Worm (Caenorhabditis elegans) whole organism, L2 larva: ENCODE results near the gene fbxa-128.

Experiments
- C34F6.9 ChIP-seq: fragments of 150-350 bp; optimal IDR thresholded peaks from 2 replicates; lab custom pipeline; 2014; ENCODE audit warnings: missing biosample characterization, missing genetic modification characterization
- F13H6.1 ChIP-seq: sonication (generic microtip); optimal IDR thresholded peaks from 2 replicates; lab custom pipeline; 2016; ENCODE audit warnings: missing genetic modification characterization, missing compliant biosample characterization
- Y55F3AM.14 ChIP-seq: fragments of 200-800 bp; sonication (Bioruptor generic); optimal IDR thresholded peaks from 2 replicates; lab custom pipeline; 2018; ENCODE audit warnings: mild to moderate bottlenecking, missing genetic modification characterization, missing compliant biosample characterization
- ZK546.5 ChIP-seq: sonication (generic microtip); optimal IDR thresholded peaks from 2 replicates; lab custom pipeline; 2017; ENCODE audit warnings: missing biosample characterization, missing genetic modification characterization
- aly-2 ChIP-seq: fragments of 150-350 bp; optimal IDR thresholded peaks from 2 replicates; lab custom pipeline; 2014; ENCODE audit warnings: missing biosample characterization, missing genetic modification characterization
- ama-1 ChIP-seq: fragments of 150-350 bp; optimal IDR thresholded peaks from 2 replicates; lab custom pipeline; 2018; ENCODE audit warnings: inconsistent platforms
- blmp-1 ChIP-seq: sonication (generic microtip); optimal IDR thresholded peaks from 2 replicates; lab custom pipeline; 2017; ENCODE audit warnings: missing genetic modification characterization, mild to moderate bottlenecking, missing compliant biosample characterization, antibody characterized with exemption, moderate library complexity; ENCODE audit not compliant: insufficient read depth
- ceh-16 ChIP-seq: fragments of 150-350 bp; optimal IDR thresholded peaks from 2 replicates; lab custom pipeline; 2014; ENCODE audit warnings: missing biosample characterization, missing genetic modification characterization
- crh-2 ChIP-seq: sonication (generic microtip); optimal IDR thresholded peaks from 2 replicates; lab custom pipeline; 2017; ENCODE audit warnings: missing biosample characterization, missing genetic modification characterization
- egl-27 ChIP-seq: sonication (generic microtip); optimal IDR thresholded peaks from 3 replicates; lab custom pipeline; 2017; ENCODE audit warnings: missing biosample characterization, missing genetic modification reagents, missing genetic modification characterization
- fos-1 ChIP-seq: fragments of 150-350 bp; optimal IDR thresholded peaks from 2 replicates; lab custom pipeline; 2014; ENCODE audit warnings: missing biosample characterization, missing genetic modification characterization
- gmeb-1 ChIP-seq: fragments of 150-350 bp; optimal IDR thresholded peaks from 2 replicates; lab custom pipeline; 2014; ENCODE audit warnings: missing biosample characterization, missing genetic modification characterization
- lin-11 ChIP-seq: fragments of 150-350 bp; sonication (generic microtip); optimal IDR thresholded peaks from 2 replicates; lab custom pipeline; 2014; ENCODE audit warnings: missing biosample characterization, missing genetic modification characterization, inconsistent platforms, mixed read lengths
- lin-13 ChIP-seq: fragments of 150-350 bp; optimal IDR thresholded peaks from 2 replicates; lab custom pipeline; 2014; ENCODE audit warnings: missing biosample characterization, missing genetic modification reagents, missing genetic modification characterization
- lsy-2 ChIP-seq, 2 experiments: fragments of 150-350 bp in 1 of 2; sonication (generic microtip) in 1 of 2; optimal IDR thresholded peaks; 2 replicates each; lab custom pipeline; 2014 to 2017; ENCODE audit warnings: missing biosample characterization in 2 of 2, missing genetic modification characterization in 2 of 2
- mbf-1 ChIP-seq: sonication (generic microtip); optimal IDR thresholded peaks from 2 replicates; lab custom pipeline; 2017; ENCODE audit warnings: missing biosample characterization, missing genetic modification characterization
- mdl-1 ChIP-seq, 2 experiments: fragments of 150-350 bp in 1 of 2; sonication (generic microtip) in 1 of 2; optimal IDR thresholded peaks; 2 replicates each; lab custom pipeline; 2017; ENCODE audit warnings: missing biosample characterization in 2 of 2, missing genetic modification characterization in 2 of 2
- nhr-11 ChIP-seq: fragments of 150-350 bp; optimal IDR thresholded peaks from 2 replicates; lab custom pipeline; 2014; ENCODE audit warnings: missing biosample characterization, missing genetic modification characterization
- nhr-12 ChIP-seq: fragments of 150-350 bp; optimal IDR thresholded peaks from 2 replicates; lab custom pipeline; 2014; ENCODE audit warnings: missing biosample characterization, missing genetic modification characterization
- nhr-129 ChIP-seq: fragments of 150-350 bp; optimal IDR thresholded peaks from 2 replicates; lab custom pipeline; 2014; ENCODE audit warnings: missing biosample characterization, missing genetic modification characterization
- nhr-21 ChIP-seq: fragments of 150-350 bp; optimal IDR thresholded peaks from 2 replicates; lab custom pipeline; 2014; ENCODE audit warnings: missing biosample characterization, missing genetic modification characterization
- nhr-237 ChIP-seq: fragments of 150-350 bp; optimal IDR thresholded peaks from 2 replicates; lab custom pipeline; 2014; ENCODE audit warnings: missing biosample characterization, missing genetic modification characterization
- nhr-25 ChIP-seq: fragments of 150-350 bp; sonication (generic microtip); optimal IDR thresholded peaks from 3 replicates; lab custom pipeline; 2014; ENCODE audit warnings: missing biosample characterization, missing genetic modification characterization
- nhr-6 ChIP-seq: fragments of 150-350 bp; optimal IDR thresholded peaks from 2 replicates; lab custom pipeline; 2014; ENCODE audit warnings: missing biosample characterization, missing genetic modification characterization
- nhr-77 ChIP-seq: fragments of 150-350 bp; optimal IDR thresholded peaks from 2 replicates; lab custom pipeline; 2014; ENCODE audit warnings: missing biosample characterization, missing genetic modification characterization
- peb-1 ChIP-seq: fragments of 150-350 bp; optimal IDR thresholded peaks from 2 replicates; lab custom pipeline; 2014; ENCODE audit warnings: missing biosample characterization, missing genetic modification characterization
- sem-4 ChIP-seq: fragments of 150-350 bp; optimal IDR thresholded peaks from 2 replicates; lab custom pipeline; 2014; ENCODE audit warnings: missing biosample characterization, missing genetic modification reagents, missing genetic modification characterization
- skn-1 ChIP-seq: sonication (generic microtip); optimal IDR thresholded peaks from 2 replicates; lab custom pipeline; 2017; ENCODE audit warnings: missing biosample characterization, missing genetic modification characterization
- sma-3 ChIP-seq: sonication (generic microtip); optimal IDR thresholded peaks from 2 replicates; lab custom pipeline; 2016; ENCODE audit warnings: missing genetic modification reagents, missing genetic modification characterization, missing compliant biosample characterization
- sma-9 ChIP-seq, 2 experiments: fragments of 150-350 bp in 1 of 2; sonication (generic microtip) in 1 of 2; optimal IDR thresholded peaks; 2 replicates each; lab custom pipeline; 2014 to 2016; ENCODE audit warnings: missing genetic modification characterization in 2 of 2, mild to moderate bottlenecking in 1 of 2, missing biosample characterization in 1 of 2, missing compliant biosample characterization in 1 of 2, missing genetic modification reagents in 1 of 2, moderate library complexity in 1 of 2
- snpc-4 ChIP-seq: fragments of 150-350 bp; optimal IDR thresholded peaks from 2 replicates; lab custom pipeline; 2014; ENCODE audit warnings: missing biosample characterization, missing genetic modification characterization
- unc-55 ChIP-seq: fragments of 150-350 bp; sonication (generic microtip); optimal IDR thresholded peaks from 3 replicates; lab custom pipeline; 2014; ENCODE audit warnings: missing biosample characterization, missing genetic modification reagents, missing genetic modification characterization
- ztf-4 ChIP-seq: fragments of 150-350 bp; optimal IDR thresholded peaks from 2 replicates; lab custom pipeline; 2014; ENCODE audit warnings: missing biosample characterization, missing genetic modification characterization

Gene fbxa-128

ce11 chrIII:11119176-11119853, 19.6 kb downstream of the fbxa-128 start, which contains the start of the genes sup-35 and Y48A6C.4:
Gene sup-35, minus strand, starts transcription at chrIII:11119226.
Gene Y48A6C.4, plus strand, starts transcription at chrIII:11119803.
- TF ChIP-seq blmp-1 (tag; lab: Kevin White, UChicago) (peak; percentile 8), lsy-2 (tag; optimal IDR thresholded peaks at IDR 0.05; lab: Kevin White, UChicago) (peak; percentile 57 to 90), mdl-1 (tag; optimal IDR thresholded peaks at IDR 0.05; lab: Kevin White, UChicago) (peak in 1 of 2 experiments; percentile 3), skn-1 (tag; lab: Kevin White, UChicago) (no peak), nhr-11 (tag; lab: Kevin White, UChicago) (no peak), lin-13 (peak; percentile 91), nhr-25 (tag; lab: Kevin White, UChicago) (peak; percentile 64), sem-4 (tag; lab: Kevin White, UChicago) (peak; percentile 30), gmeb-1 (tag; lab: Kevin White, UChicago) (peak; percentile 93), F13H6.1 (tag; lab: Kevin White, UChicago) (peak; percentile 73), nhr-6 (tag; lab: Kevin White, UChicago) (peak; percentile 64), sma-3 (GFP tag; lab: Kevin White, UChicago) (peak; percentile 96), ama-1 (no peak), Y55F3AM.14 (GFP tag; lab: Kevin White, UChicago) (no peak), nhr-237 (tag; lab: Kevin White, UChicago) (no peak), ztf-4 (tag; lab: Kevin White, UChicago) (peak; percentile 49), unc-55 (GFP tag; lab: Kevin White, UChicago) (peak; percentile 91), fos-1 (peak; percentile 34), sma-9 (GFP tag; optimal IDR thresholded peaks at IDR 0.05; lab: Kevin White, UChicago) (peak; percentile 77), sma-9 (tag; optimal IDR thresholded peaks at IDR 0.05; lab: Kevin White, UChicago) (no peak), ZK546.5 (tag; lab: Kevin White, UChicago) (no peak), ceh-16 (no peak), nhr-77 (tag; lab: Kevin White, UChicago) (no peak), nhr-21 (tag; lab: Kevin White, UChicago) (peak; percentile 61), C34F6.9 (tag; lab: Kevin White, UChicago) (peak; percentile 91), snpc-4 (tag; lab: Kevin White, UChicago) (peak; percentile 77), egl-27 (tag; lab: Kevin White, UChicago) (no peak), crh-2 (tag; lab: Kevin White, UChicago) (peak; percentile 85), nhr-129 (tag; lab: Kevin White, UChicago) (peak; percentile 76), aly-2 (tag; lab: Kevin White, UChicago) (no peak)

ce11 chrIII:11115956-11116355, 23.0 kb downstream of the fbxa-128 start:
- TF ChIP-seq nhr-77 (tag; lab: Kevin White, UChicago): no peak
- TF ChIP-seq egl-27 (tag; lab: Kevin White, UChicago): no peak
- TF ChIP-seq nhr-25 (tag; lab: Kevin White, UChicago): no peak
- no peak for TF ChIP-seq peb-1 (tag; lab: Kevin White, UChicago)
- TF ChIP-seq gmeb-1 (tag; lab: Kevin White, UChicago): no peak
- no peak for TF ChIP-seq nhr-12 (tag; lab: Kevin White, UChicago)
- no peak for TF ChIP-seq aly-2 (tag; lab: Kevin White, UChicago)
- TF ChIP-seq nhr-6 (tag; lab: Kevin White, UChicago): no peak
- TF ChIP-seq nhr-11 (tag; lab: Kevin White, UChicago): no peak
- no peak for TF ChIP-seq crh-2 (tag; lab: Kevin White, UChicago)
- no peak for TF ChIP-seq lin-11 (tag; lab: Kevin White, UChicago)
- no peak for TF ChIP-seq F13H6.1 (tag; lab: Kevin White, UChicago)
- no peak for TF ChIP-seq unc-55 (GFP tag; lab: Kevin White, UChicago)
- no peak for TF ChIP-seq snpc-4 (tag; lab: Kevin White, UChicago)
- no peak for TF ChIP-seq mdl-1 (tag; optimal IDR thresholded peaks at IDR 0.05; lab: Kevin White, UChicago)
- TF ChIP-seq mbf-1 (tag; lab: Kevin White, UChicago): no peak
- no peak for TF ChIP-seq Y55F3AM.14 (GFP tag; lab: Kevin White, UChicago)
- no peak for TF ChIP-seq sma-3 (GFP tag; lab: Kevin White, UChicago)

- TF ChIP-seq sem-4 (tag; lab: Kevin White, UChicago) (no peak), sma-3 (GFP tag; lab: Kevin White, UChicago) (no peak)
Measured at ce11 chrIII:11113845-11114244, 25.1 kb downstream of the fbxa-128 start.
